Fruit fly (Drosophila melanogaster) whole organism, prepupa: ENCODE measurements around the gene hll.

Experiments used
- Blimp-1 ChIP-seq: fragments of 200-800 bp; sonication (Bioruptor generic); optimal IDR thresholded peaks from 3 replicates; lab custom pipeline; 2017; ENCODE audit warnings: missing biosample characterization, missing genetic modification characterization, mild to moderate bottlenecking, moderate library complexity, missing genetic modification reagents
- CG10669 ChIP-seq: fragments of 200-800 bp; sonication (Bioruptor generic); optimal IDR thresholded peaks from 3 replicates; lab custom pipeline; 2018; ENCODE audit warnings: missing biosample characterization, mild to moderate bottlenecking, missing genetic modification characterization, moderate library complexity
- CG11762 ChIP-seq: fragments of 200-800 bp; sonication (Bioruptor generic); optimal IDR thresholded peaks from 3 replicates; lab custom pipeline; 2016; ENCODE audit warnings: missing biosample characterization, missing genetic modification characterization; ENCODE audit not compliant: insufficient read depth
- CG11902 ChIP-seq: fragments of 200-800 bp; sonication (Bioruptor generic); optimal IDR thresholded peaks from 3 replicates; lab custom pipeline; 2016; ENCODE audit warnings: missing biosample characterization, missing genetic modification characterization
- CG15336 ChIP-seq: fragments of 200-800 bp; sonication (Bioruptor generic); IDR thresholded peaks from 2 replicates; pipeline ENCODE4 v1.3.6; 2022; ENCODE audit warnings: missing biosample characterization, missing genetic modification characterization
- CG1621 ChIP-seq: fragments of 200-800 bp; sonication (Bioruptor generic); optimal IDR thresholded peaks from 3 replicates; lab custom pipeline; 2018; ENCODE audit warnings: missing biosample characterization, mild to moderate bottlenecking, missing genetic modification characterization
- CG16779 ChIP-seq: fragments of 200-800 bp; sonication (Bioruptor generic); optimal IDR thresholded peaks from 3 replicates; lab custom pipeline; 2017; ENCODE audit warnings: missing biosample characterization, mild to moderate bottlenecking, missing genetic modification characterization
- CG3032 ChIP-seq: fragments of 200-800 bp; optimal IDR thresholded peaks from 2 replicates; lab custom pipeline; 2019; ENCODE audit warnings: missing biosample characterization, mild to moderate bottlenecking, missing genetic modification characterization, moderate library complexity
- CG32006 ChIP-seq: fragments of 200-800 bp; sonication (Bioruptor generic); optimal IDR thresholded peaks from 3 replicates; lab custom pipeline; 2017; ENCODE audit warnings: missing biosample characterization, mild to moderate bottlenecking, missing genetic modification characterization
- CG3919 ChIP-seq: fragments of 200-800 bp; sonication (Bioruptor generic); optimal IDR thresholded peaks from 3 replicates; lab custom pipeline; 2016; ENCODE audit warnings: missing biosample characterization, missing genetic modification characterization
- CG4318 ChIP-seq: fragments of 200-800 bp; sonication (Bioruptor generic); optimal IDR thresholded peaks from 3 replicates; lab custom pipeline; 2017; ENCODE audit warnings: missing biosample characterization, mild to moderate bottlenecking, missing genetic modification characterization
- CG6163 ChIP-seq: fragments of 200-800 bp; sonication (Bioruptor generic); IDR thresholded peaks from 3 replicates; pipeline ENCODE4 v1.3.6; 2022; ENCODE audit warnings: missing biosample characterization, missing genetic modification characterization
- CG6276 ChIP-seq: fragments of 200-800 bp; sonication (Bioruptor generic); optimal IDR thresholded peaks from 2 replicates; lab custom pipeline; 2017; ENCODE audit warnings: missing biosample characterization, mild to moderate bottlenecking, missing genetic modification characterization
- CG6792 ChIP-seq: fragments of 200-800 bp; sonication (Bioruptor generic); optimal IDR thresholded peaks from 3 replicates; lab custom pipeline; 2016; ENCODE audit warnings: missing biosample characterization, missing genetic modification characterization
- CG6808 ChIP-seq: fragments of 200-800 bp; sonication (Bioruptor generic); optimal IDR thresholded peaks from 3 replicates; lab custom pipeline; 2017; ENCODE audit warnings: missing biosample characterization, missing genetic modification characterization, mild to moderate bottlenecking, moderate library complexity, missing genetic modification reagents
- CG6854 ChIP-seq: fragments of 200-800 bp; sonication (Bioruptor generic); optimal IDR thresholded peaks from 2 replicates; lab custom pipeline; 2017; ENCODE audit warnings: missing biosample characterization, mild to moderate bottlenecking, missing genetic modification characterization
- CG8119 ChIP-seq: fragments of 200-800 bp; sonication (Bioruptor generic); IDR thresholded peaks from 3 replicates; pipeline ENCODE4 v1.3.6; 2022; ENCODE audit warnings: missing biosample characterization, missing genetic modification characterization
- CG8319 ChIP-seq: fragments of 200-800 bp; sonication (Bioruptor generic); optimal IDR thresholded peaks from 3 replicates; lab custom pipeline; 2016; ENCODE audit warnings: missing biosample characterization, missing genetic modification characterization
- CG8632 ChIP-seq: fragments of 200-800 bp; sonication (Bioruptor generic); optimal IDR thresholded peaks from 3 replicates; lab custom pipeline; 2016; ENCODE audit warnings: missing biosample characterization, missing genetic modification characterization
- Eip75B ChIP-seq: fragments of 200-800 bp; sonication (Bioruptor generic); optimal IDR thresholded peaks from 3 replicates; lab custom pipeline; 2016; ENCODE audit warnings: missing biosample characterization, missing genetic modification characterization
- Ets21C ChIP-seq: fragments of 200-800 bp; sonication (Bioruptor generic); optimal IDR thresholded peaks from 3 replicates; lab custom pipeline; 2016; ENCODE audit warnings: missing biosample characterization, missing genetic modification characterization
- Ets96B ChIP-seq: fragments of 200-800 bp; optimal IDR thresholded peaks from 2 replicates; lab custom pipeline; 2019; ENCODE audit warnings: missing biosample characterization, mild to moderate bottlenecking, missing genetic modification characterization, moderate library complexity
- Gug ChIP-seq: fragments of 200-800 bp; sonication (Bioruptor generic); IDR thresholded peaks from 2 replicates; pipeline ENCODE4 v1.3.6; 2022; ENCODE audit warnings: missing biosample characterization, missing genetic modification characterization
- Hr38 ChIP-seq: sonication (Bioruptor generic); optimal IDR thresholded peaks from 2 replicates; lab custom pipeline; 2016; ENCODE audit warnings: missing biosample characterization, missing genetic modification characterization
- Hr4 ChIP-seq: fragments of 200-800 bp; sonication (Bioruptor generic); optimal IDR thresholded peaks from 3 replicates; lab custom pipeline; 2016; ENCODE audit warnings: missing biosample characterization, missing genetic modification characterization
- Lpt ChIP-seq: fragments of 200-800 bp; sonication (Bioruptor generic); optimal IDR thresholded peaks from 3 replicates; lab custom pipeline; 2016; ENCODE audit warnings: missing biosample characterization, missing genetic modification characterization
- Met ChIP-seq: fragments of 200-800 bp; sonication (Bioruptor generic); optimal IDR thresholded peaks from 3 replicates; lab custom pipeline; 2016; ENCODE audit warnings: missing biosample characterization, missing genetic modification characterization
- OdsH ChIP-seq: fragments of 200-800 bp; sonication (Bioruptor generic); optimal IDR thresholded peaks from 3 replicates; lab custom pipeline; 2016; ENCODE audit warnings: missing biosample characterization, missing genetic modification characterization
- Sox102F ChIP-seq: fragments of 200-800 bp; sonication (Bioruptor generic); optimal IDR thresholded peaks from 2 replicates; lab custom pipeline; 2016; ENCODE audit warnings: missing biosample characterization, mild to moderate bottlenecking, missing genetic modification characterization
- Sox14 ChIP-seq: fragments of 200-800 bp; sonication (Bioruptor generic); optimal IDR thresholded peaks from 3 replicates; lab custom pipeline; 2016; ENCODE audit warnings: missing biosample characterization, missing genetic modification characterization
- Sox15 ChIP-seq: fragments of 200-800 bp; sonication (Bioruptor generic); optimal IDR thresholded peaks from 3 replicates; lab custom pipeline; 2016; ENCODE audit warnings: missing biosample characterization, missing genetic modification characterization
- achi ChIP-seq: fragments of 200-800 bp; sonication (Bioruptor generic); optimal IDR thresholded peaks from 3 replicates; lab custom pipeline; 2016; ENCODE audit warnings: missing biosample characterization, missing genetic modification characterization
- cyc ChIP-seq: fragments of 200-800 bp; sonication (Bioruptor generic); optimal IDR thresholded peaks from 3 replicates; lab custom pipeline; 2016; ENCODE audit warnings: missing biosample characterization, missing genetic modification characterization
- dsx ChIP-seq: fragments of 200-800 bp; optimal IDR thresholded peaks from 3 replicates; lab custom pipeline; 2019; ENCODE audit warnings: missing biosample characterization, mild to moderate bottlenecking, missing genetic modification characterization, moderate library complexity; ENCODE audit not compliant: poor library complexity, severe bottlenecking
- eg ChIP-seq: fragments of 200-800 bp; sonication (Bioruptor generic); IDR thresholded peaks from 3 replicates; pipeline ENCODE4 v1.3.6; 2022; ENCODE audit warnings: missing biosample characterization, missing genetic modification characterization
- esn ChIP-seq: fragments of 200-800 bp; sonication (Bioruptor generic); optimal IDR thresholded peaks from 2 replicates; lab custom pipeline; 2016; ENCODE audit warnings: missing biosample characterization, mild to moderate bottlenecking, missing genetic modification characterization, moderate library complexity
- fd59A ChIP-seq: fragments of 200-800 bp; sonication (Bioruptor generic); optimal IDR thresholded peaks from 2 replicates; lab custom pipeline; 2017; ENCODE audit warnings: missing biosample characterization, mild to moderate bottlenecking, missing genetic modification characterization, missing genetic modification reagents
- fd85E ChIP-seq: fragments of 200-800 bp; sonication (Bioruptor generic); optimal IDR thresholded peaks from 3 replicates; lab custom pipeline; 2016; ENCODE audit warnings: missing biosample characterization, missing genetic modification characterization
- fkh ChIP-seq: fragments of 200-800 bp; sonication (Bioruptor generic); optimal IDR thresholded peaks from 3 replicates; lab custom pipeline; 2017; ENCODE audit warnings: missing biosample characterization, mild to moderate bottlenecking, missing genetic modification characterization, moderate library complexity
- net ChIP-seq: fragments of 200-800 bp; sonication (Bioruptor generic); optimal IDR thresholded peaks from 3 replicates; lab custom pipeline; 2016; ENCODE audit warnings: missing biosample characterization, missing genetic modification characterization
- salr ChIP-seq, 2 experiments: fragments of 200-800 bp; sonication (Bioruptor generic); optimal IDR thresholded peaks; 3 replicates each; lab custom pipeline; 2016 to 2018; ENCODE audit warnings: missing biosample characterization in 2 of 2, missing genetic modification characterization in 2 of 2, mild to moderate bottlenecking in 1 of 2
- ss ChIP-seq, 2 experiments: fragments of 200-800 bp; sonication (Bioruptor generic); optimal IDR thresholded peaks; 2 replicates in 1 of 2; 3 replicates in 1 of 2; lab custom pipeline; 2017 to 2018; ENCODE audit warnings: mild to moderate bottlenecking in 2 of 2, missing biosample characterization in 2 of 2, missing genetic modification characterization in 2 of 2, moderate library complexity in 1 of 2

The hll gene

DNA sequence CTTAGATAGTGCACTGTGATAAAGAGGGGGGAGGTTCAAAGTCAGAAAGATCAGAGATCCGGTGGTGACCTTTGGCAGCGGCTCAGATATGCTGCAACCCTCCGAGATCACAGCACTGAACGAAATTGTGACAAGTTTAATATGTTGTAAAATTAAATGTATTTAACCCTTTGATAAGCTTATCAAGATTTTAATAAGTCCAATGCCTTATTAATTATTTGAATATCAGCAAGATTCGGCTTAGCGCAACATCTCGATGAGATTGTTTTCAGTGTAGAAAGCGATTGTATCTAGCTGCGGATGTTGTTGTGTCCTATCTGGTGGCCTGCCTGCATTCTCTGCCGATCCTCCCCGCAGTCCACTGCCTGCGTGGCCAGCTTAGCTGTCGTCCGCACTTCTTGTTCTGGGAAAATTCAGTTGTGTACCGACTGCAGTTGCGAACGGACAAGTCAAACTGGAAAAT, 20.4 kb downstream of the hll start, which contains the start of gene NimC4 (continued):
- TF ChIP-seq Blimp-1 (GFP tag; lab: Kevin White, UChicago) (no peak), CG10669 (GFP tag; lab: Kevin White, UChicago) (peak; percentile 50), CG6854 (no peak), CG6276 (GFP tag; lab: Kevin White, UChicago) (peak; percentile 25), fd59A (GFP tag; lab: Kevin White, UChicago) (peak; percentile 27), CG15336 (GFP tag; lab: Robert Waterston, UW) (peak; percentile 76), CG6792 (peak; percentile 40)

DNA sequence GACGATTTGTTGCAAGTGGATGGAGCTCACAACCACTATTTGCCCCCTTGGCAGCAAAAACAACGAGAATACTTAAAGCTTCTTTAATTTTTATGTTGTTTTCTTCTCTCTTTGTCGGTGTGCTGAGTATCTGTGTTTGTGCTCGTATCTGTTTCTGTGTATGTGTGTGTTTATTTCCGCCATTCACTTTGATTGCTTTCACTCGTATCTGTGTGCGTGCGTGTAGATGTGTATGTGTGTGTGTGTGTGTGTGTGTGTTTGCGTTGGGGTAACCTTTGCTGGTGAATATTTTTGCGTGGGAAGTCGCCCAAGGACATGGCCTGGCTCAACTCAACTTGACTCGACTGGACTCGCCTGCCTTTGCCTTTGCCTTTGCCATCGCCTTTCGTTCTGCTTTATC, 23.2 kb downstream of the hll start:
- TF ChIP-seq fd85E (GFP tag; lab: Kevin White, UChicago) (no peak), CG1621 (tag; lab: Kevin White, UChicago) (no peak), CG32006 (GFP tag; lab: Kevin White, UChicago) (no peak), fkh (no peak)

DNA sequence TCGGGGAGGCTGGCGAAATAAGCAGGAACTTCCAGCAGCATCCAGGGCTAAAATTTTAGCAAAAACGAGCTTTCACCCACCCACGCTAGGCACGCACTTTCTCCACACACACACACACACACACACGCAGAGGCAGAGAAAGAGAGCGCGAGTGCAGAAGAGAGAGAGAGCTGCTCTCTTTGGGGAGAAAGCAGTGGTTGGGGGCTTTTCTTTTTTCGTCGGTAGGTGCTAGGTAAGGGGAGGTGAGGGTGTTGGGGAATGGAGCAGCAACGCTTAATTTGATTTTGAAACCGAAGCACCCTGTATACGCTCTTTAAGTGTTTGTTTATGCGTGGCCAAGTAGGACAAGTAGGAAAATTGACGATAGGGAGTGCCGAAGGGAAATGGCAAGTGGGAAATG, 27.5 kb downstream of the hll start:
- TF ChIP-seq Ets96B (tag; lab: Kevin White, UChicago) (no peak), CG16779 (tag; lab: Kevin White, UChicago) (no peak), achi (GFP tag; lab: Kevin White, UChicago) (no peak)

DNA sequence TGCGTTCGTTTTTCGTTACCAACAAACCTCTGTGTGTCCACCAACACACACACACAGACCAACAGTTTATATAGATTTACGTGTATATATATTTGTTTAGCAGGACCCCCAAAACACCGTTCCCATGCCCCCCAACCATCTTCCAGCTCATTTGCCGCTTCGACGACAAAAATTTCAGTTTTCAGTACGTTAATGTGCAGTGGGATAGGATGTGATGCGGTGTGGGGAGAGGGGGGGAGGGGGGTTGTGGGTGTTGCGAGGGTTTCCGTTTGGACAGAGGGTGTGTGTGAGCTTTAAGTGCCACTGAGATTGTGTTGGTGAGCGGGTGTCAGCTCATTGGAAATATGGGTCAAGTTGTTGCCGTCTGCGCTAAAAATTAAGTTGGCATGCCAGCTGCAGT, 28.1 kb downstream of the hll start:
- no peak for TF ChIP-seq salr (GFP tag; optimal IDR thresholded peaks at IDR 0.05; lab: Kevin White, UChicago)
- TF ChIP-seq Sox102F (GFP tag; lab: Kevin White, UChicago) = no peak
- TF ChIP-seq CG6854 = no peak
- no peak for TF ChIP-seq Ets21C (GFP tag; lab: Kevin White, UChicago)
- TF ChIP-seq Sox15 (GFP tag; lab: Kevin White, UChicago) = no peak

DNA sequence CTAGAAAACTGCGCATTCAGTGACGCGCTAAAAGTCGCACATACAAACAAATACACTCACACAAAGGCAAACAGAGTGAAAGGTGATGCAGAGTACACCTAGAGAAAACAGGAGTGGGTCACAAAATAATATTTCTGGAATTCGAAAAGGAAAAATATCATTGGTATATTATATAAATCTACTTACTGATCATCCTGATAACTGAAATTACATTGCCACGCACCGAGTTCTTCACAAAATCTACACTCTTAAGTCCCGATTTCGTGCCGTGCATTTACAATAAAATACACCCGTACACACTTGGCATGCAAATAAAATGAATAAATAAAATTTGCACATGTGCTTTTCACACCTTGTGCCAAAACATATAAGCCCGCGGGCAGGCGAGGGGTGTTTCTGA, 43.4 kb downstream of the hll start:
- no peak for TF ChIP-seq CG8319 (GFP tag; lab: Kevin White, UChicago)
- peak; percentile 29 for TF ChIP-seq CG6276 (GFP tag; lab: Kevin White, UChicago)
- no peak for TF ChIP-seq dsx (GFP tag; lab: Kevin White, UChicago)
- no peak for TF ChIP-seq CG3032
- no peak for TF ChIP-seq CG6808
- no peak for TF ChIP-seq cyc (GFP tag; lab: Kevin White, UChicago)
- 0 out of 2 replicates have a peak, but pooled peaks have one; percentile 45 for TF ChIP-seq CG15336 (GFP tag; lab: Robert Waterston, UW)
- TF ChIP-seq CG6854 = no peak
- TF ChIP-seq CG8632 (GFP tag; lab: Kevin White, UChicago) = peak; percentile 20
- peak; percentile 67; the same call in 2 of the 3 replicates for TF ChIP-seq eg (GFP tag; lab: Robert Waterston, UW)
- TF ChIP-seq CG3919 (GFP tag; lab: Kevin White, UChicago) = peak; percentile 19
- TF ChIP-seq CG11762 (GFP tag; lab: Kevin White, UChicago) = no peak
- TF ChIP-seq OdsH = peak; percentile 36
- no peak for TF ChIP-seq CG6792
- TF ChIP-seq CG4318 (GFP tag; lab: Kevin White, UChicago) = peak; percentile 11
- no peak for TF ChIP-seq Lpt (GFP tag; lab: Kevin White, UChicago)
- no peak for TF ChIP-seq fkh
- TF ChIP-seq net (GFP tag; lab: Kevin White, UChicago) = no peak
- peak in 1 of 2 experiments; percentile 19 for TF ChIP-seq ss (GFP tag; optimal IDR thresholded peaks at IDR 0.05; lab: Kevin White, UChicago)
- TF ChIP-seq CG8119 (GFP tag; lab: Robert Waterston, UW) = peak; percentile 61; the same call in 2 of the 3 replicates
- TF ChIP-seq fd59A (GFP tag; lab: Kevin White, UChicago) = no peak
- peak; percentile 39 for TF ChIP-seq Hr4 (GFP tag; lab: Kevin White, UChicago)
- no peak for TF ChIP-seq Ets21C (GFP tag; lab: Kevin White, UChicago)
- no peak for TF ChIP-seq esn (GFP tag; lab: Kevin White, UChicago)
- TF ChIP-seq CG6163 (GFP tag; lab: Robert Waterston, UW) = peak; percentile 50; the same call in 2 of the 3 replicates
- TF ChIP-seq salr (GFP tag; optimal IDR thresholded peaks at IDR 0.05; lab: Kevin White, UChicago) = no peak
- TF ChIP-seq Met (GFP tag; lab: Kevin White, UChicago) = peak; percentile 38
- no peak for TF ChIP-seq CG1621 (tag; lab: Kevin White, UChicago)
- TF ChIP-seq Eip75B = peak; percentile 34
- TF ChIP-seq CG11902 (GFP tag; lab: Kevin White, UChicago) = no peak
- no peak for TF ChIP-seq Hr38 (GFP tag; lab: Kevin White, UChicago)
- TF ChIP-seq Sox14 (GFP tag; lab: Kevin White, UChicago) = no peak
- peak; percentile 52 for TF ChIP-seq CG32006 (GFP tag; lab: Kevin White, UChicago)
- 0 out of 2 replicates have a peak, but pooled peaks have one; percentile 30 for TF ChIP-seq Gug
